Fruit fly (Drosophila melanogaster) whole organism, prepupa: ENCODE data around the gene Gr64d.

Experiments
- Blimp-1 ChIP-seq: fragments of 200-800 bp; sonication (Bioruptor generic); optimal IDR thresholded peaks from 3 replicates; lab custom pipeline; 2017; ENCODE audit warnings: missing biosample characterization, missing genetic modification characterization, mild to moderate bottlenecking, moderate library complexity, missing genetic modification reagents
- CG10669 ChIP-seq: fragments of 200-800 bp; sonication (Bioruptor generic); optimal IDR thresholded peaks from 3 replicates; lab custom pipeline; 2018; ENCODE audit warnings: missing biosample characterization, mild to moderate bottlenecking, missing genetic modification characterization, moderate library complexity
- CG11294 ChIP-seq: fragments of 200-800 bp; sonication (Bioruptor generic); IDR thresholded peaks from 2 replicates; pipeline ENCODE4 v1.3.6; 2022; ENCODE audit warnings: missing biosample characterization, missing genetic modification characterization
- CG11762 ChIP-seq: fragments of 200-800 bp; sonication (Bioruptor generic); optimal IDR thresholded peaks from 3 replicates; lab custom pipeline; 2016; ENCODE audit warnings: missing biosample characterization, missing genetic modification characterization; ENCODE audit not compliant: insufficient read depth
- CG11902 ChIP-seq: fragments of 200-800 bp; sonication (Bioruptor generic); optimal IDR thresholded peaks from 3 replicates; lab custom pipeline; 2016; ENCODE audit warnings: missing biosample characterization, missing genetic modification characterization
- CG15336 ChIP-seq: fragments of 200-800 bp; sonication (Bioruptor generic); IDR thresholded peaks from 2 replicates; pipeline ENCODE4 v1.3.6; 2022; ENCODE audit warnings: missing biosample characterization, missing genetic modification characterization
- CG1621 ChIP-seq: fragments of 200-800 bp; sonication (Bioruptor generic); optimal IDR thresholded peaks from 3 replicates; lab custom pipeline; 2018; ENCODE audit warnings: missing biosample characterization, mild to moderate bottlenecking, missing genetic modification characterization
- CG16779 ChIP-seq: fragments of 200-800 bp; sonication (Bioruptor generic); optimal IDR thresholded peaks from 3 replicates; lab custom pipeline; 2017; ENCODE audit warnings: missing biosample characterization, mild to moderate bottlenecking, missing genetic modification characterization
- CG32006 ChIP-seq: fragments of 200-800 bp; sonication (Bioruptor generic); optimal IDR thresholded peaks from 3 replicates; lab custom pipeline; 2017; ENCODE audit warnings: missing biosample characterization, mild to moderate bottlenecking, missing genetic modification characterization
- CG34406 ChIP-seq: fragments of 200-800 bp; sonication (Bioruptor generic); optimal IDR thresholded peaks from 3 replicates; lab custom pipeline; 2016; ENCODE audit warnings: missing biosample characterization, missing genetic modification characterization
- CG3919 ChIP-seq: fragments of 200-800 bp; sonication (Bioruptor generic); optimal IDR thresholded peaks from 3 replicates; lab custom pipeline; 2016; ENCODE audit warnings: missing biosample characterization, missing genetic modification characterization
- CG4318 ChIP-seq: fragments of 200-800 bp; sonication (Bioruptor generic); optimal IDR thresholded peaks from 3 replicates; lab custom pipeline; 2017; ENCODE audit warnings: missing biosample characterization, mild to moderate bottlenecking, missing genetic modification characterization
- CG6163 ChIP-seq: fragments of 200-800 bp; sonication (Bioruptor generic); IDR thresholded peaks from 3 replicates; pipeline ENCODE4 v1.3.6; 2022; ENCODE audit warnings: missing biosample characterization, missing genetic modification characterization
- CG6276 ChIP-seq: fragments of 200-800 bp; sonication (Bioruptor generic); optimal IDR thresholded peaks from 2 replicates; lab custom pipeline; 2017; ENCODE audit warnings: missing biosample characterization, mild to moderate bottlenecking, missing genetic modification characterization
- CG6792 ChIP-seq: fragments of 200-800 bp; sonication (Bioruptor generic); optimal IDR thresholded peaks from 3 replicates; lab custom pipeline; 2016; ENCODE audit warnings: missing biosample characterization, missing genetic modification characterization
- CG6808 ChIP-seq: fragments of 200-800 bp; sonication (Bioruptor generic); optimal IDR thresholded peaks from 3 replicates; lab custom pipeline; 2017; ENCODE audit warnings: missing biosample characterization, missing genetic modification characterization, mild to moderate bottlenecking, moderate library complexity, missing genetic modification reagents
- CG8319 ChIP-seq: fragments of 200-800 bp; sonication (Bioruptor generic); optimal IDR thresholded peaks from 3 replicates; lab custom pipeline; 2016; ENCODE audit warnings: missing biosample characterization, missing genetic modification characterization
- CG9139 ChIP-seq: fragments of 200-800 bp; sonication (Bioruptor generic); optimal IDR thresholded peaks from 3 replicates; lab custom pipeline; 2017; ENCODE audit warnings: missing biosample characterization, mild to moderate bottlenecking, missing genetic modification characterization
- Eip75B ChIP-seq: fragments of 200-800 bp; sonication (Bioruptor generic); optimal IDR thresholded peaks from 3 replicates; lab custom pipeline; 2016; ENCODE audit warnings: missing biosample characterization, missing genetic modification characterization
- Eip78C ChIP-seq: fragments of 200-800 bp; sonication (Bioruptor generic); peaks from one replicate; lab custom pipeline; 2016; ENCODE audit warnings: missing biosample characterization, missing genetic modification characterization
- Ets21C ChIP-seq: fragments of 200-800 bp; sonication (Bioruptor generic); optimal IDR thresholded peaks from 3 replicates; lab custom pipeline; 2016; ENCODE audit warnings: missing biosample characterization, missing genetic modification characterization
- Ets96B ChIP-seq: fragments of 200-800 bp; optimal IDR thresholded peaks from 2 replicates; lab custom pipeline; 2019; ENCODE audit warnings: missing biosample characterization, mild to moderate bottlenecking, missing genetic modification characterization, moderate library complexity
- Gug ChIP-seq: fragments of 200-800 bp; sonication (Bioruptor generic); IDR thresholded peaks from 2 replicates; pipeline ENCODE4 v1.3.6; 2022; ENCODE audit warnings: missing biosample characterization, missing genetic modification characterization
- Lpt ChIP-seq: fragments of 200-800 bp; sonication (Bioruptor generic); optimal IDR thresholded peaks from 3 replicates; lab custom pipeline; 2016; ENCODE audit warnings: missing biosample characterization, missing genetic modification characterization
- OdsH ChIP-seq: fragments of 200-800 bp; sonication (Bioruptor generic); optimal IDR thresholded peaks from 3 replicates; lab custom pipeline; 2016; ENCODE audit warnings: missing biosample characterization, missing genetic modification characterization
- Sox102F ChIP-seq: fragments of 200-800 bp; sonication (Bioruptor generic); optimal IDR thresholded peaks from 2 replicates; lab custom pipeline; 2016; ENCODE audit warnings: missing biosample characterization, mild to moderate bottlenecking, missing genetic modification characterization
- Sox14 ChIP-seq: fragments of 200-800 bp; sonication (Bioruptor generic); optimal IDR thresholded peaks from 3 replicates; lab custom pipeline; 2016; ENCODE audit warnings: missing biosample characterization, missing genetic modification characterization
- Sox15 ChIP-seq: fragments of 200-800 bp; sonication (Bioruptor generic); optimal IDR thresholded peaks from 3 replicates; lab custom pipeline; 2016; ENCODE audit warnings: missing biosample characterization, missing genetic modification characterization
- achi ChIP-seq: fragments of 200-800 bp; sonication (Bioruptor generic); optimal IDR thresholded peaks from 3 replicates; lab custom pipeline; 2016; ENCODE audit warnings: missing biosample characterization, missing genetic modification characterization
- acj6 ChIP-seq: fragments of 200-800 bp; sonication (Bioruptor generic); optimal IDR thresholded peaks from 3 replicates; lab custom pipeline; 2016; ENCODE audit warnings: missing biosample characterization, missing genetic modification characterization
- cyc ChIP-seq: fragments of 200-800 bp; sonication (Bioruptor generic); optimal IDR thresholded peaks from 3 replicates; lab custom pipeline; 2016; ENCODE audit warnings: missing biosample characterization, missing genetic modification characterization
- dac ChIP-seq: fragments of 200-800 bp; sonication (Bioruptor generic); optimal IDR thresholded peaks from 2 replicates; lab custom pipeline; 2017; ENCODE audit warnings: missing biosample characterization, mild to moderate bottlenecking, missing genetic modification characterization
- eg ChIP-seq: fragments of 200-800 bp; sonication (Bioruptor generic); IDR thresholded peaks from 3 replicates; pipeline ENCODE4 v1.3.6; 2022; ENCODE audit warnings: missing biosample characterization, missing genetic modification characterization
- esn ChIP-seq: fragments of 200-800 bp; sonication (Bioruptor generic); optimal IDR thresholded peaks from 2 replicates; lab custom pipeline; 2016; ENCODE audit warnings: missing biosample characterization, mild to moderate bottlenecking, missing genetic modification characterization, moderate library complexity
- fkh ChIP-seq: fragments of 200-800 bp; sonication (Bioruptor generic); optimal IDR thresholded peaks from 3 replicates; lab custom pipeline; 2017; ENCODE audit warnings: missing biosample characterization, mild to moderate bottlenecking, missing genetic modification characterization, moderate library complexity
- pdm3 ChIP-seq: fragments of 200-800 bp; sonication (Bioruptor generic); optimal IDR thresholded peaks from 3 replicates; lab custom pipeline; 2016; ENCODE audit warnings: missing biosample characterization, missing genetic modification characterization
- svp ChIP-seq: fragments of 200-800 bp; sonication (Bioruptor generic); peaks from one replicate; lab custom pipeline; 2016; ENCODE audit warnings: missing biosample characterization, missing genetic modification characterization
- topi ChIP-seq: fragments of 200-800 bp; sonication (Bioruptor generic); optimal IDR thresholded peaks from 3 replicates; lab custom pipeline; 2016; ENCODE audit warnings: missing biosample characterization, missing genetic modification characterization

The Gr64d gene

DNA sequence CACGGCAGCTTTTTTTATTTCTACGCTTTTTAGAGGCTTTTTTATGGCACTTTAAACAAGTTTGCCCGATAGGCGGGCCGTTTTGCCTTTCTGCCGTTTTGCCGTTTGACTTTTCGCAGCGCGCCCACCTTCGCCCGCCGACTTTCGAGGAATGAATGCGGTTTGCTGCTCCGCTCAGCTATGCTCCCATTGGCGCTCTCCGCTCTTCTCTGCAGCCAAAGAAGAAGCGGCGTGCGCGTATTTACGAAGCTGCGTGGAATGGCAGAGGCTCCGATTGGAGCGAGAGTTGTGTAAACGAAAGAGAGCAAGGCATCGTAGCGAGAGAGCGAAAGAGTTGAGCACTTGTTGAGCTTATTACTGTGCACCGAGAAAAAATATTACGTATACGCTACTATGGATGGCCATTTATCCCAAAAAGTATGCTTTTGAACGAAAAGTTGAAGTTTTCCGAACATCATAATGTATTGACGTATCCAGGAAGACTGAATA lies 39.7 kb downstream of the Gr64d start, which contains the start of gene wit (continued):
- peak; percentile 29 for TF ChIP-seq Sox14
- TF ChIP-seq Lpt (GFP tag; lab: Kevin White, UChicago): peak; percentile 41
- no peak for TF ChIP-seq Sox15
- TF ChIP-seq CG9139 (GFP tag; lab: Kevin White, UChicago): peak; percentile 52
- TF ChIP-seq Gug (GFP tag; lab: Robert Waterston, UW): no peak
- TF ChIP-seq CG10669 (GFP tag; lab: Kevin White, UChicago): no peak
- TF ChIP-seq Blimp-1: no peak
- no peak for TF ChIP-seq CG8319 (GFP tag; lab: Kevin White, UChicago)
- TF ChIP-seq acj6 (GFP tag; lab: Kevin White, UChicago): no peak
- peak; percentile 52 for TF ChIP-seq CG16779 (tag; lab: Kevin White, UChicago)
- TF ChIP-seq CG6276: peak; percentile 58
- peak; percentile 75 for TF ChIP-seq Eip78C (GFP tag; lab: Kevin White, UChicago)
- TF ChIP-seq fkh (GFP tag; lab: Kevin White, UChicago): peak; percentile 21
- TF ChIP-seq cyc (GFP tag; lab: Kevin White, UChicago): no peak
- peak; percentile 10 for TF ChIP-seq topi (GFP tag; lab: Kevin White, UChicago)
- TF ChIP-seq Eip75B: peak; percentile 14
- no peak for TF ChIP-seq CG6808
- no peak for TF ChIP-seq Ets21C (GFP tag; lab: Kevin White, UChicago)
- peak; percentile 13 for TF ChIP-seq CG34406 (GFP tag; lab: Kevin White, UChicago)
- peak; percentile 40 for TF ChIP-seq pdm3 (GFP tag; lab: Kevin White, UChicago)
- peak; percentile 63 for TF ChIP-seq CG3919
- no peak for TF ChIP-seq CG11294 (GFP tag; lab: Robert Waterston, UW)
- TF ChIP-seq esn (GFP tag; lab: Kevin White, UChicago): peak; percentile 38
- TF ChIP-seq, all 60 proteins: peak for 34

DNA sequence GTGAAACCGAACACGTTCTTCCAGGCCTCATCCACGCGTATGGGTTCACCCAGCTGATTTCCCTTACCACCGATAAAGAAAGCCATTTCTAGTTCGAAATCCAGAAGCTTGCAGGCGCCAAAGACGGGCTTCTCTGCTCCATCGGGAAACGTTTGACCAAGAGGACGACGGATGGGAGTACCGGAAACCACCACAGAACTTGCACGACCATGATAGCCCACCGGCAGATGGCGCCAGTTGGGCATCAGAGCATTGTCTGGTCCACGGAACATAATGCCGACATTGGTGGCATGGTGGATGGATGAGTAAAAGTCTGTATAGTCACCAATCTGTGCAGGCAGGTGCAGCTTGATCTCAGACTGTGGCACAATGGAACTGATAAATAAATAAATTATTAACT lies 40.9 kb downstream of the Gr64d start:
- TF ChIP-seq CG4318 (GFP tag; lab: Kevin White, UChicago) (no peak), CG1621 (no peak), esn (GFP tag; lab: Kevin White, UChicago) (no peak), cyc (GFP tag; lab: Kevin White, UChicago) (no peak), Ets21C (GFP tag; lab: Kevin White, UChicago) (no peak), CG32006 (GFP tag; lab: Kevin White, UChicago) (no peak), CG16779 (tag; lab: Kevin White, UChicago) (no peak), CG11762 (GFP tag; lab: Kevin White, UChicago) (no peak)

DNA sequence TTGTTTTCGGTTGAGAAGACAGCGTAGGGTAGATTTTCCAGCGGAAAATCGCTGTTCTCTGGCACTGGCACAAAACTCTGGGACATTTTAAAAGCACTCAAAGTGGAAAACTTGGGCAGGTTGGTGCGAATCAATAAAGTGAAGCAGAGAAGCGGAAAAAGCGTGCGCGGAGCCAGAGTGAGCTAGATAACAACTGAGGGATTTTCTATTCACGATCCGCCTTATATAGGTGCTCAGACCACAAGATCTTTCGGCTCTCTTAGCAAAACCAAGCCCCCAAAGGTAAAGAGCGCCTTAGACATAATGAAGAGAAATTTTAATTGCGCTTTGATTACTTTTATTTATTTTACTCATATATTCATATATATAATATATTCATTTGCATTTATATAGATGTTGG lies 41.9 kb downstream of the Gr64d start, which contains the start of gene Faa:
TSS of gene Faa (minus strand) at position 200 of the 400 bp plus-strand sequence.
- peak; percentile 22; the same call in 1 of the 3 replicates for TF ChIP-seq eg (GFP tag; lab: Robert Waterston, UW)
- TF ChIP-seq CG15336: 0 out of 2 replicates have a peak, but pooled peaks have one; percentile 11
- no peak for TF ChIP-seq CG1621
- no peak for TF ChIP-seq Eip78C (GFP tag; lab: Kevin White, UChicago)
- no peak for TF ChIP-seq CG6808
- TF ChIP-seq Ets96B: no peak
- TF ChIP-seq CG3919: no peak
- TF ChIP-seq Sox15: no peak
- TF ChIP-seq svp (GFP tag; lab: Kevin White, UChicago): peak; percentile 42
- no peak for TF ChIP-seq CG6792 (GFP tag; lab: Kevin White, UChicago)
- no peak for TF ChIP-seq Sox102F (GFP tag; lab: Kevin White, UChicago)
- no peak for TF ChIP-seq dac (GFP tag; lab: Kevin White, UChicago)
- no peak for TF ChIP-seq achi (GFP tag; lab: Kevin White, UChicago)

DNA sequence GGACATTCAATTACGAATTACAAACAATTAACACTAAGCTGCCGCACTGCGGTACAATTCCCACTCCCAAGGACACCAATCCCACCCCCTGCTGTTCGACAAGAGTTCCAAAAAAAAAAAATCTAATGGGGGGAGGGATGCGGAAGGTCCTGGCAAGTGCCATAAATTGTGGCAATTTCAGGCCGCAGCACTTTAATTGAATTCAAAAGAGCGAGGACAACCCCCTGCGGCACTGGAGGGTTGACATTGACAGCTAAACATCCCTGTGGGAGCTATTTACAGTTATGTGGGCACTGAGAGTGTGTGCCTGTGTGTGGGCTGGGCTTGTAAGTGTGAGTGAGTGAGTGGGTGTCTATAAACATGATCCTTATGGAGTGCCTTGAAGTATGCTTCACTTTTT lies 45.0 kb downstream of the Gr64d start:
- TF ChIP-seq eg (GFP tag; lab: Robert Waterston, UW): no peak
- TF ChIP-seq CG3919: no peak
- TF ChIP-seq CG6163 (GFP tag; lab: Robert Waterston, UW): no peak
- no peak for TF ChIP-seq achi (GFP tag; lab: Kevin White, UChicago)
- no peak for TF ChIP-seq dac (GFP tag; lab: Kevin White, UChicago)
- no peak for TF ChIP-seq OdsH (GFP tag; lab: Kevin White, UChicago)
- no peak for TF ChIP-seq CG11902 (GFP tag; lab: Kevin White, UChicago)
